Worm (Caenorhabditis elegans) whole organism, early embryonic: ENCODE data around the gene ccch-3.

Experiments
- aly-1 ChIP-seq: sonication (generic microtip); optimal IDR thresholded peaks from 2 replicates; lab custom pipeline; 2016; ENCODE audit warnings: missing genetic modification characterization, missing compliant biosample characterization
- ama-1 ChIP-seq: fragments of 150-350 bp; optimal IDR thresholded peaks from 2 replicates; lab custom pipeline; 2014
- ceh-13 ChIP-seq: fragments of 200-800 bp; sonication (Bioruptor generic); optimal IDR thresholded peaks from 2 replicates; lab custom pipeline; 2018; ENCODE audit warnings: mild to moderate bottlenecking, missing genetic modification characterization, missing compliant biosample characterization
- ceh-36 ChIP-seq: sonication (generic microtip); optimal IDR thresholded peaks from 2 replicates; lab custom pipeline; 2016; ENCODE audit warnings: missing genetic modification characterization, inconsistent platforms, missing compliant biosample characterization
- flt-1 ChIP-seq: fragments of 200-800 bp; sonication (Bioruptor generic); IDR thresholded peaks from 2 replicates; pipeline ENCODE4 v1.3.6; 2022; ENCODE audit warnings: missing genetic modification characterization, missing compliant biosample characterization
- hmbx-1 ChIP-seq: sonication (generic microtip); optimal IDR thresholded peaks from 2 replicates; lab custom pipeline; 2016; ENCODE audit warnings: mild to moderate bottlenecking, missing genetic modification characterization, missing compliant biosample characterization
- tbx-11 ChIP-seq: fragments of 200-800 bp; sonication (Bioruptor generic); IDR thresholded peaks from 2 replicates; pipeline ENCODE4 v1.3.6; 2022; ENCODE audit warnings: missing genetic modification characterization, missing compliant biosample characterization

DNA sequence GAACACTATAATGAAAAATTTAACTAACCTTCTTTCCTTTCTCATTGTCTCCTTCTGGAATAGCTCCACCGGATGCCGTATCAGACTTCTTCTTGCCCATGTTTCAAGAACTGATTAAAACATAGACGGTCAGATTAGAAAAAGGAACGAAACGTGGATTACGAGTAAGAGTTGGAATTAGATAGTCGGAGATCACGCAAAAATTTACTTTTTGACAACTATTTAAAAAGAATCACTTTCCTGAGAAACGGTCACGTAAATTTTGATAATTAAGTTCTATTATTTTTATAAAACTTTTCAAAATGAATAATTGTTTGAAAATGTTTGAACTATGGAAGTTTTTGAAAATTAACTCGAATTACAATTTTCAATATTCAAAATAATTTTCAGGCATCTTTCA, 47.4 kb downstream of the ccch-3 start, which contains the start of gene cyc-2.2:
- TF ChIP-seq ceh-36 = no peak
- no peak for TF ChIP-seq ceh-13 (GFP tag; lab: Kevin White, UChicago)
- no peak for TF ChIP-seq aly-1 (tag; lab: Kevin White, UChicago)
- TF ChIP-seq tbx-11 = no peak
- no peak for TF ChIP-seq ama-1 (lab: Kevin White, UChicago)
- TF ChIP-seq flt-1 (GFP tag; lab: Robert Waterston, UW) = no peak
- TF ChIP-seq hmbx-1 (tag; lab: Kevin White, UChicago) = no peak
